Worm (Caenorhabditis elegans) whole organism, early embryonic: ENCODE results near the gene C17A2.7.
"Not testable (repeated sequence)": the region's sequence is repeated elsewhere in the genome, so short reads cannot be mapped to it uniquely, and the experiment has no call there.

ENCODE experiments used
- B0310.2 ChIP-seq: sonication (generic microtip); optimal IDR thresholded peaks from 2 replicates; lab custom pipeline; 2016; ENCODE audit warnings: mild to moderate bottlenecking, missing genetic modification characterization, missing compliant biosample characterization
- F13C5.2 ChIP-seq: sonication (generic microtip); optimal IDR thresholded peaks from 2 replicates; lab custom pipeline; 2017; ENCODE audit warnings: mild to moderate bottlenecking, missing genetic modification characterization, inconsistent platforms, missing compliant biosample characterization
- aly-1 ChIP-seq: sonication (generic microtip); optimal IDR thresholded peaks from 2 replicates; lab custom pipeline; 2016; ENCODE audit warnings: missing genetic modification characterization, missing compliant biosample characterization
- ama-1 ChIP-seq: fragments of 150-350 bp; optimal IDR thresholded peaks from 2 replicates; lab custom pipeline; 2014
- ceh-13 ChIP-seq: fragments of 200-800 bp; sonication (Bioruptor generic); optimal IDR thresholded peaks from 2 replicates; lab custom pipeline; 2018; ENCODE audit warnings: mild to moderate bottlenecking, missing genetic modification characterization, missing compliant biosample characterization
- ceh-36 ChIP-seq: sonication (generic microtip); optimal IDR thresholded peaks from 2 replicates; lab custom pipeline; 2016; ENCODE audit warnings: missing genetic modification characterization, inconsistent platforms, missing compliant biosample characterization
- ets-7 ChIP-seq: sonication (generic microtip); optimal IDR thresholded peaks from 2 replicates; lab custom pipeline; 2016; ENCODE audit warnings: missing genotype, missing genetic modification characterization, missing compliant biosample characterization
- flt-1 ChIP-seq: fragments of 200-800 bp; sonication (Bioruptor generic); IDR thresholded peaks from 2 replicates; pipeline ENCODE4 v1.3.6; 2022; ENCODE audit warnings: missing genetic modification characterization, missing compliant biosample characterization
- hmbx-1 ChIP-seq: sonication (generic microtip); optimal IDR thresholded peaks from 2 replicates; lab custom pipeline; 2016; ENCODE audit warnings: mild to moderate bottlenecking, missing genetic modification characterization, missing compliant biosample characterization
- hmg-4 ChIP-seq: fragments of 200-800 bp; sonication (Bioruptor generic); optimal IDR thresholded peaks from 2 replicates; lab custom pipeline; 2018; ENCODE audit warnings: mild to moderate bottlenecking, missing genetic modification characterization, missing compliant biosample characterization
- hnd-1 ChIP-seq: sonication (generic microtip); optimal IDR thresholded peaks from 2 replicates; lab custom pipeline; 2016; ENCODE audit warnings: missing genetic modification characterization, missing compliant biosample characterization
- pes-1 ChIP-seq: fragments of 200-800 bp; sonication (Bioruptor generic); IDR thresholded peaks from 2 replicates; pipeline ENCODE4 v1.3.6; 2022; ENCODE audit warnings: missing genetic modification reagents, missing genetic modification characterization, missing compliant biosample characterization
- scrt-1 ChIP-seq: fragments of 200-800 bp; sonication (Bioruptor generic); IDR thresholded peaks from 2 replicates; pipeline ENCODE4 v1.3.6; 2022; ENCODE audit warnings: missing genetic modification characterization, missing compliant biosample characterization
- sea-1 ChIP-seq: fragments of 200-800 bp; sonication (Bioruptor generic); conservative IDR thresholded peaks from 2 replicates; pipeline ENCODE4 v1.3.6; 2022; ENCODE audit warnings: missing genetic modification characterization, missing compliant biosample characterization
- tbx-11 ChIP-seq: fragments of 200-800 bp; sonication (Bioruptor generic); IDR thresholded peaks from 2 replicates; pipeline ENCODE4 v1.3.6; 2022; ENCODE audit warnings: missing genetic modification characterization, missing compliant biosample characterization
- tbx-37 ChIP-seq: fragments of 200-800 bp; sonication (Bioruptor generic); conservative IDR thresholded peaks from 2 replicates; pipeline ENCODE4 v1.3.6; 2022; ENCODE audit warnings: missing genetic modification reagents, missing genetic modification characterization, missing compliant biosample characterization
- tra-4 ChIP-seq: sonication (generic microtip); optimal IDR thresholded peaks from 2 replicates; lab custom pipeline; 2017; ENCODE audit warnings: missing genetic modification characterization, missing compliant biosample characterization

The C17A2.7 gene

DNA sequence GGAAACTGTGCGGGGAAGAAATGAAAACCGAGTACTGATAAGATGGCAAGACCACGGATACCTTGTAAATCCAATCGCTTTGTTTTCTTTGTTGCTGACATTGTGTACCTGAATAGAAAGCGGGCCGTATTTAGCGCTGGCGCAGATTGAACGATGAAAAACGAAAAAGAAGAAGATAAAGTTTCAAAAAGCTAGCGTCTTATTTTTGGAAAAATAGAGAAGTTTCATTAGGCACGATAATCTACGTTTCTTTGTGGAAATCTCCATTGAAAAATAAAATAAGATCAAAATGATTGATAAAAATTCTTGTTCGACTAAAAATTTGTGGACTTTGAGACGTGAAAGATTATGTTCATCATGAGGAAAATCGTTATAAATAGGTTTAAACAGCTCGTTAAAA is 7.3 kb downstream of the C17A2.7 start, which contains the start of gene oac-4:
oac-4 (minus strand) TSS at position 101 of the 400 bp plus-strand sequence.
- TF ChIP-seq pes-1 (GFP tag; lab: Robert Waterston, UW) (no peak), sea-1 (GFP tag; lab: Robert Waterston, UW) (no peak), flt-1 (GFP tag; lab: Robert Waterston, UW) (no peak), ceh-13 (GFP tag; lab: Kevin White, UChicago) (no peak), F13C5.2 (no peak), ets-7 (tag; lab: Kevin White, UChicago) (no peak), B0310.2 (no peak), ama-1 (lab: Kevin White, UChicago) (no peak), aly-1 (tag; lab: Kevin White, UChicago) (no peak), hmbx-1 (tag; lab: Kevin White, UChicago) (no peak), hnd-1 (tag; lab: Kevin White, UChicago) (no peak), hmg-4 (no peak)

DNA sequence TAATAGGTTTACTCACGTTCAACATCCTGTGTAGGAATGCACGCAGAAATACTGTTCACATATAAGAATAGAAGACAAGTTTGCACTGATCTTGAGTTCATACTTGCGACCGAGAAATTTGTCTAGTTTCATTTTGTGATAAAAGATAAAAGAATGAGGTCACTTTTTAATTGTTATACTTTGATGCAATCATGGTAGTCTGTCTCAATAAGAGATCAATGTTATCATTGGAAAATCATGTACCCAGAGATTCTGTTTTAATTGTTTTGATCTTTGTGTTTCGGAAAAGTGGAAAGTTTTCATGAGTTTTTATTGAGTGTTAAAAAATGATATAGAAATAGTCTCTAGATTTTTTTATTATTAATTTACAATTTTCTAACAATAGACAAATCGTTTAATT is 10.8 kb downstream of the C17A2.7 start, which contains the start of gene F54D10.9:
F54D10.9 (minus strand) TSS at position 101 of the 400 bp plus-strand sequence.
- TF ChIP-seq aly-1 (tag; lab: Kevin White, UChicago) (no peak), flt-1 (GFP tag; lab: Robert Waterston, UW) (no peak), ceh-13 (GFP tag; lab: Kevin White, UChicago) (no peak), B0310.2 (no peak), hmbx-1 (tag; lab: Kevin White, UChicago) (no peak), sea-1 (GFP tag; lab: Robert Waterston, UW) (no peak), scrt-1 (GFP tag; lab: Robert Waterston, UW) (no peak), tra-4 (tag; lab: Kevin White, UChicago) (no peak), ets-7 (tag; lab: Kevin White, UChicago) (no peak), ama-1 (lab: Kevin White, UChicago) (no peak)

DNA sequence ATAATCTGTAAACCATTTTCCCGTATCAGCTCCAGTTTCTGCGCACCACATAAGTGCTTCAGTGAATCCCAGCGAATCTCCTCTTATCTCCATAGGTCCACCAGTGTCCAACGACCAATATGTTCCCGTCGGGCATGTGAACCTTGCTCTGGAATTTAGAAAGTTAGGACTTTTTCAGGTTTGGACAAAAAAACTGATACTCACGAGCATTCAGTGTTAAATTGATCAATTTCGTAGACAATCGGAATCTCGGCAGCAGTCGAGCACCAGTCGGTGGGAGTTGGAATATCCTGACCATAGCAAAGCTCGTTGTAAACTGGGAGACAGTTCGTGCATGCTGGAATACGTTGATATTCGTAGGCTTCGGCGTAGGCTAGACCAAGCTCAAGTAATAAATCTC is 13.6 kb downstream of the C17A2.7 start:
- TF ChIP-seq aly-1 (tag; lab: Kevin White, UChicago), result no peak
- no peak for TF ChIP-seq sea-1 (GFP tag; lab: Robert Waterston, UW)
- TF ChIP-seq ceh-13 (GFP tag; lab: Kevin White, UChicago), result no peak
- TF ChIP-seq ets-7 (tag; lab: Kevin White, UChicago), result no peak
- TF ChIP-seq tra-4 (tag; lab: Kevin White, UChicago), result no peak
- TF ChIP-seq hnd-1 (tag; lab: Kevin White, UChicago), result no peak
- TF ChIP-seq F13C5.2, result no peak
- no peak for TF ChIP-seq hmbx-1 (tag; lab: Kevin White, UChicago)
- no peak for TF ChIP-seq ama-1 (lab: Kevin White, UChicago)
- TF ChIP-seq pes-1 (GFP tag; lab: Robert Waterston, UW), result no peak
- no peak for TF ChIP-seq hmg-4

DNA sequence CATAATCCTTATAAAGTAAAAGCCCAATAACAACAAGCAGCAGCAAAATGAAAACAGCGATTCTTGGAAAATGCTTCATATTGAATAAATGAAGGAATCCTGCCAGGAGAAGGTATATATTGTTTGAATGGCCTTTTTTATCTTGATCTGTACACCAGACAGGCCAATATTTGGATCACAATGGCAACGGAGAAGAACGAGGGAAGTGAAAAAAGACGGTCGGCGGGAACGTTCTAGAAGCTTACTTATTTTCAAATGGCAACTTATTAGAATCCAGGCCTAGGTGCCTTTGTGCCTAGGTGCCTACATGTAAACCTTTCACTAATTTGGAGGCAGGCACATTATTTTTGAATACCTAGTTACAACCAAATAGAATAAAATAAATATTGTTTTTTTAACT is 15.4 kb downstream of the C17A2.7 start, which contains the start of gene F54D10.8:
F54D10.8 (minus strand) TSS at position 101 of the 400 bp plus-strand sequence.
- no peak for TF ChIP-seq tbx-11 (GFP tag; lab: Robert Waterston, UW)
- no peak for TF ChIP-seq ets-7 (tag; lab: Kevin White, UChicago)
- TF ChIP-seq hmbx-1 (tag; lab: Kevin White, UChicago), result no peak
- no peak for TF ChIP-seq B0310.2
- no peak for TF ChIP-seq ama-1 (lab: Kevin White, UChicago)
- no peak for TF ChIP-seq pes-1 (GFP tag; lab: Robert Waterston, UW)
- no peak for TF ChIP-seq sea-1 (GFP tag; lab: Robert Waterston, UW)
- no peak for TF ChIP-seq hnd-1 (tag; lab: Kevin White, UChicago)
- no peak for TF ChIP-seq tra-4 (tag; lab: Kevin White, UChicago)
- TF ChIP-seq scrt-1 (GFP tag; lab: Robert Waterston, UW), result no peak
- TF ChIP-seq aly-1 (tag; lab: Kevin White, UChicago), result no peak
- no peak for TF ChIP-seq ceh-36 (tag; lab: Kevin White, UChicago)
- TF ChIP-seq hmg-4, result no peak

DNA sequence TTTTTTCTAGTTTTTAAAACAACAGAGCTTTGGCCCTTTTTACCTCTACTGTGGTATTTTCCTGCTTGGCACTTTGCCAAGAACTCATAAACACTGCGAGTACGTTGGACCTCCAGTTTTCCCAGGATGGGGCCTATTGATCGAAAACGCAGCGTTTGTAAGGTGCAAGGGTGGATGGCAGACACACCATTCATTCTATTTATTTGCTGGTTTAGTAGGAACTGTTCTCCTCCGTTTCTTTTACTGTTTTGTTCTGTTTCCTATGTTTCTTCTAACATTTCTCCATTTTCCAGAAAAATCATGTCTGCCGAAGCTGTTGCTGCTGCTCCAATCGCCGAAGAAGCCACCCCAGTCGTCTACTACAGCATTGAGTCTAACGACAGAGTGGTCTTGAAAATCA is 19.4 kb downstream of the C17A2.7 start, which contains the start of gene skr-15:
skr-15 (plus strand) TSS at position 301 of the 400 bp plus-strand sequence.
- TF ChIP-seq hmbx-1 (tag; lab: Kevin White, UChicago) (no peak), flt-1 (GFP tag; lab: Robert Waterston, UW) (no peak), sea-1 (GFP tag; lab: Robert Waterston, UW) (no peak), ama-1 (lab: Kevin White, UChicago) (no peak), hmg-4 (no peak), ceh-13 (GFP tag; lab: Kevin White, UChicago) (no peak), B0310.2 (no peak), ets-7 (tag; lab: Kevin White, UChicago) (no peak), tbx-37 (no peak), ceh-36 (tag; lab: Kevin White, UChicago) (no peak), pes-1 (GFP tag; lab: Robert Waterston, UW) (no peak), aly-1 (tag; lab: Kevin White, UChicago) (no peak)

DNA sequence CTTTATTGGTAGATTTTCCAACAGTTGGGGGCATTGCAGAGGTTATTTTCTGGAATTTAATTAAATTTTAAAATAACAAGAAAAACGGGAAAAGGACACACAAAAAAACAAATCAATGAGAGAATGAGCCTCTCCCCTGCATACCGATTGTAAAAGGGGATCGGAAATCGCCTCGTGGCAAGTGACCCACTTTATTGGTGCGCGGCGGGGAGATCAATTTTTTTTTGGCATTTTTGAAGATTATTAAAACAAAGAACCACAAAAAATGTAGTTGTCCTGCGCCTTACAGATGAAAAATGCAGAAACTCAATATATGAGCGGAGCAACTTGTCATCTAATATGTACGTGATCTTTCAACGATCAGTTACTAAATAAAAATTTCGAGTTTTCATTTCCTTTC is 22.0 kb downstream of the C17A2.7 start, which contains the start of gene F54D10.7:
F54D10.7 (minus strand) TSS at position 49 of the 400 bp plus-strand sequence.
- TF ChIP-seq aly-1 (tag; lab: Kevin White, UChicago) (no peak), ceh-13 (GFP tag; lab: Kevin White, UChicago) (no peak), hnd-1 (tag; lab: Kevin White, UChicago) (no peak), tbx-37 (no peak), tbx-11 (GFP tag; lab: Robert Waterston, UW) (no peak), hmg-4 (no peak)

DNA sequence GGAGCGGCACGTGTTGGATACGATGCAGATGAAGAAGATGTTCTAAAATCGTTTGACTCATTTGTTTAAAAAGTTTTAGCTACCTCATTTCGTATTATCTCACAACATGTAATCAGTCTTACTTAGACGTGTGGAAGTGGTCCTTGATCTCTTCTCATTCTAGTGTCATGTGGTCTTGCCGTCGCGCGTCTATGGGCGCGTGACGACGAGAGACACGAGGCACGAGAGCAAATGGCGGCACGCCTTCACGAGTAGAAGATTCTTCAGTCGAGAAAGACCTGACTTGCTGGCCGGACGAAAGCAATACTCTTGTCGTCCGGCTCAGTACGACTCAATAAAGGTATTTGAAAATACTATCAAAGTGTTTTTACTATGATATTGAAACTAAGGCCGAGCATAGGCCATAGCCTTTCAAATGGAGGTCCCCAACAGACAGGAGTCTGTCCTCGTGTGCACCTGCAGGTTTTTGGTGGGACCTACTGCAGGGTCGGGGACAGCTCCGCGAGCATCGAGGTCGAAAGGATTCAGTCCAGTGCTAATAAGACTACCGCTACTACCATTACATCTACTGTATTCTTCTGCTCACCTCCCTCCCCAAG is 26.9 kb downstream of the C17A2.7 start, which contains the start of gene fbxa-24:
fbxa-24 (plus strand) TSS at position 276 of the 599 bp plus-strand sequence.
- not testable (repeated sequence) for TF ChIP-seq sea-1 (GFP tag; lab: Robert Waterston, UW); hmbx-1 (tag; lab: Kevin White, UChicago); ceh-13 (GFP tag; lab: Kevin White, UChicago)
